Fruit fly (Drosophila melanogaster) whole organism, prepupa: Measurements from ENCODE around the gene Tsp97E.

Source experiments
- Blimp-1 ChIP-seq: fragments of 200-800 bp; sonication (Bioruptor generic); optimal IDR thresholded peaks from 3 replicates; lab custom pipeline; 2017; ENCODE audit warnings: missing biosample characterization, missing genetic modification characterization, mild to moderate bottlenecking, moderate library complexity, missing genetic modification reagents
- CG10631 ChIP-seq: fragments of 200-800 bp; sonication (Bioruptor generic); optimal IDR thresholded peaks from 2 replicates; lab custom pipeline; 2016; ENCODE audit warnings: missing biosample characterization, missing genetic modification characterization
- CG11902 ChIP-seq: fragments of 200-800 bp; sonication (Bioruptor generic); optimal IDR thresholded peaks from 3 replicates; lab custom pipeline; 2016; ENCODE audit warnings: missing biosample characterization, missing genetic modification characterization
- CG16779 ChIP-seq: fragments of 200-800 bp; sonication (Bioruptor generic); optimal IDR thresholded peaks from 3 replicates; lab custom pipeline; 2017; ENCODE audit warnings: missing biosample characterization, mild to moderate bottlenecking, missing genetic modification characterization
- CG3032 ChIP-seq: fragments of 200-800 bp; optimal IDR thresholded peaks from 2 replicates; lab custom pipeline; 2019; ENCODE audit warnings: missing biosample characterization, mild to moderate bottlenecking, missing genetic modification characterization, moderate library complexity
- CG32006 ChIP-seq: fragments of 200-800 bp; sonication (Bioruptor generic); optimal IDR thresholded peaks from 3 replicates; lab custom pipeline; 2017; ENCODE audit warnings: missing biosample characterization, mild to moderate bottlenecking, missing genetic modification characterization
- CG4318 ChIP-seq: fragments of 200-800 bp; sonication (Bioruptor generic); optimal IDR thresholded peaks from 3 replicates; lab custom pipeline; 2017; ENCODE audit warnings: missing biosample characterization, mild to moderate bottlenecking, missing genetic modification characterization
- CG6163 ChIP-seq: fragments of 200-800 bp; sonication (Bioruptor generic); IDR thresholded peaks from 3 replicates; pipeline ENCODE4 v1.3.6; 2022; ENCODE audit warnings: missing biosample characterization, missing genetic modification characterization
- CG6792 ChIP-seq: fragments of 200-800 bp; sonication (Bioruptor generic); optimal IDR thresholded peaks from 3 replicates; lab custom pipeline; 2016; ENCODE audit warnings: missing biosample characterization, missing genetic modification characterization
- CG6854 ChIP-seq: fragments of 200-800 bp; sonication (Bioruptor generic); optimal IDR thresholded peaks from 2 replicates; lab custom pipeline; 2017; ENCODE audit warnings: missing biosample characterization, mild to moderate bottlenecking, missing genetic modification characterization
- CG8119 ChIP-seq: fragments of 200-800 bp; sonication (Bioruptor generic); IDR thresholded peaks from 3 replicates; pipeline ENCODE4 v1.3.6; 2022; ENCODE audit warnings: missing biosample characterization, missing genetic modification characterization
- CG8319 ChIP-seq: fragments of 200-800 bp; sonication (Bioruptor generic); optimal IDR thresholded peaks from 3 replicates; lab custom pipeline; 2016; ENCODE audit warnings: missing biosample characterization, missing genetic modification characterization
- CG8632 ChIP-seq: fragments of 200-800 bp; sonication (Bioruptor generic); optimal IDR thresholded peaks from 3 replicates; lab custom pipeline; 2016; ENCODE audit warnings: missing biosample characterization, missing genetic modification characterization
- CG9139 ChIP-seq: fragments of 200-800 bp; sonication (Bioruptor generic); optimal IDR thresholded peaks from 3 replicates; lab custom pipeline; 2017; ENCODE audit warnings: missing biosample characterization, mild to moderate bottlenecking, missing genetic modification characterization
- Eip75B ChIP-seq: fragments of 200-800 bp; sonication (Bioruptor generic); optimal IDR thresholded peaks from 3 replicates; lab custom pipeline; 2016; ENCODE audit warnings: missing biosample characterization, missing genetic modification characterization
- Eip78C ChIP-seq: fragments of 200-800 bp; sonication (Bioruptor generic); peaks from one replicate; lab custom pipeline; 2016; ENCODE audit warnings: missing biosample characterization, missing genetic modification characterization
- Eip93F ChIP-seq: fragments of 200-800 bp; sonication (Bioruptor generic); optimal IDR thresholded peaks from 2 replicates; lab custom pipeline; 2016; ENCODE audit warnings: missing biosample characterization, mild to moderate bottlenecking, missing genetic modification characterization
- Hr39 ChIP-seq: fragments of 200-800 bp; sonication (Bioruptor generic); optimal IDR thresholded peaks from 2 replicates; lab custom pipeline; 2016; ENCODE audit warnings: missing biosample characterization, missing genetic modification characterization
- Hr4 ChIP-seq: fragments of 200-800 bp; sonication (Bioruptor generic); optimal IDR thresholded peaks from 3 replicates; lab custom pipeline; 2016; ENCODE audit warnings: missing biosample characterization, missing genetic modification characterization
- Lpt ChIP-seq: fragments of 200-800 bp; sonication (Bioruptor generic); optimal IDR thresholded peaks from 3 replicates; lab custom pipeline; 2016; ENCODE audit warnings: missing biosample characterization, missing genetic modification characterization
- Met ChIP-seq: fragments of 200-800 bp; sonication (Bioruptor generic); optimal IDR thresholded peaks from 3 replicates; lab custom pipeline; 2016; ENCODE audit warnings: missing biosample characterization, missing genetic modification characterization
- Smox ChIP-seq: fragments of 200-800 bp; sonication (Bioruptor generic); optimal IDR thresholded peaks from 3 replicates; lab custom pipeline; 2016; ENCODE audit warnings: missing biosample characterization, missing genetic modification characterization
- Sox102F ChIP-seq: fragments of 200-800 bp; sonication (Bioruptor generic); optimal IDR thresholded peaks from 2 replicates; lab custom pipeline; 2016; ENCODE audit warnings: missing biosample characterization, mild to moderate bottlenecking, missing genetic modification characterization
- Sox14 ChIP-seq: fragments of 200-800 bp; sonication (Bioruptor generic); optimal IDR thresholded peaks from 3 replicates; lab custom pipeline; 2016; ENCODE audit warnings: missing biosample characterization, missing genetic modification characterization
- cyc ChIP-seq: fragments of 200-800 bp; sonication (Bioruptor generic); optimal IDR thresholded peaks from 3 replicates; lab custom pipeline; 2016; ENCODE audit warnings: missing biosample characterization, missing genetic modification characterization
- dac ChIP-seq: fragments of 200-800 bp; sonication (Bioruptor generic); optimal IDR thresholded peaks from 2 replicates; lab custom pipeline; 2017; ENCODE audit warnings: missing biosample characterization, mild to moderate bottlenecking, missing genetic modification characterization
- dsx ChIP-seq: fragments of 200-800 bp; optimal IDR thresholded peaks from 3 replicates; lab custom pipeline; 2019; ENCODE audit warnings: missing biosample characterization, mild to moderate bottlenecking, missing genetic modification characterization, moderate library complexity; ENCODE audit not compliant: poor library complexity, severe bottlenecking
- eg ChIP-seq: fragments of 200-800 bp; sonication (Bioruptor generic); IDR thresholded peaks from 3 replicates; pipeline ENCODE4 v1.3.6; 2022; ENCODE audit warnings: missing biosample characterization, missing genetic modification characterization
- fkh ChIP-seq: fragments of 200-800 bp; sonication (Bioruptor generic); optimal IDR thresholded peaks from 3 replicates; lab custom pipeline; 2017; ENCODE audit warnings: missing biosample characterization, mild to moderate bottlenecking, missing genetic modification characterization, moderate library complexity
- net ChIP-seq: fragments of 200-800 bp; sonication (Bioruptor generic); optimal IDR thresholded peaks from 3 replicates; lab custom pipeline; 2016; ENCODE audit warnings: missing biosample characterization, missing genetic modification characterization
- svp ChIP-seq: fragments of 200-800 bp; sonication (Bioruptor generic); peaks from one replicate; lab custom pipeline; 2016; ENCODE audit warnings: missing biosample characterization, missing genetic modification characterization

Gene Tsp97E

DNA sequence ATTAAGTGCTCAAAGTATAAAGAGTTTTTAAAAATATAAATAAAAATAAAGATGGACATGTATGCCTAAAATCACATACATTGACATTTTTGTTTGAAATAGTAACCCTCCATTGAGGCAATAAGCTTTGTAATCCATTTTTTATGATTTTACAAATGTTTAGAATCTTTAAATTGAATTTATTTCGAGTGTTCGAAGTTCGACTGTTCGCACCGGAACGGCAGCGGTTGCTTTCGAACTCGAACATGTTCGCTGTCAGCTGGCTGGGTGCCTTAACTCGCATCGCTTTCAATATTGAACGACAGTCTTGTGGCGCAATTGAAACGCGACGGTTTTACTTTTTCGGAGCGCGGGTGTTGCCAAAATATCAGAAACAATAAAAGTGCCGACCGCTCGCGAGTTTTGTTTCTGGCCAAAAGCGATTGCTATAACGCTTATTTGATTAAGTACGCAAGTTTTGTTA, 49.1 kb downstream of the Tsp97E start, which contains the start of gene CG46339 (continued):
- no peak for TF ChIP-seq CG32006
- no peak for TF ChIP-seq CG3032
- no peak for TF ChIP-seq Eip75B (GFP tag; lab: Kevin White, UChicago)
- no peak for TF ChIP-seq cyc
- no peak for TF ChIP-seq dac (GFP tag; lab: Kevin White, UChicago)
- peak; percentile 3 for TF ChIP-seq Blimp-1 (GFP tag; lab: Kevin White, UChicago)
- TF ChIP-seq CG11902 = no peak
- no peak for TF ChIP-seq CG4318 (GFP tag; lab: Kevin White, UChicago)
- TF ChIP-seq CG8632 = no peak
- no peak for TF ChIP-seq Hr39 (GFP tag; lab: Kevin White, UChicago)
- peak; percentile 17 for TF ChIP-seq CG6792 (GFP tag; lab: Kevin White, UChicago)
- peak; percentile 29 for TF ChIP-seq CG8319 (GFP tag; lab: Kevin White, UChicago)
- peak; percentile 80 for TF ChIP-seq CG6854 (GFP tag; lab: Kevin White, UChicago)
- peak; percentile 53 for TF ChIP-seq Sox102F (GFP tag; lab: Kevin White, UChicago)
- no peak for TF ChIP-seq Met (GFP tag; lab: Kevin White, UChicago)
- TF ChIP-seq fkh (GFP tag; lab: Kevin White, UChicago) = peak; percentile 74
- peak; percentile 31 for TF ChIP-seq CG9139 (GFP tag; lab: Kevin White, UChicago)
- no peak for TF ChIP-seq CG10631 (GFP tag; lab: Kevin White, UChicago)
- TF ChIP-seq eg (GFP tag; lab: Robert Waterston, UW) = peak; percentile 73
- no peak for TF ChIP-seq Eip93F
- TF ChIP-seq Eip78C (GFP tag; lab: Kevin White, UChicago) = peak; percentile 65
- TF ChIP-seq CG6163 = peak; percentile 55; the same call in 2 of the 3 replicates
- peak; percentile 13 for TF ChIP-seq Sox14 (GFP tag; lab: Kevin White, UChicago)
- TF ChIP-seq Lpt (GFP tag; lab: Kevin White, UChicago) = peak; percentile 14

DNA sequence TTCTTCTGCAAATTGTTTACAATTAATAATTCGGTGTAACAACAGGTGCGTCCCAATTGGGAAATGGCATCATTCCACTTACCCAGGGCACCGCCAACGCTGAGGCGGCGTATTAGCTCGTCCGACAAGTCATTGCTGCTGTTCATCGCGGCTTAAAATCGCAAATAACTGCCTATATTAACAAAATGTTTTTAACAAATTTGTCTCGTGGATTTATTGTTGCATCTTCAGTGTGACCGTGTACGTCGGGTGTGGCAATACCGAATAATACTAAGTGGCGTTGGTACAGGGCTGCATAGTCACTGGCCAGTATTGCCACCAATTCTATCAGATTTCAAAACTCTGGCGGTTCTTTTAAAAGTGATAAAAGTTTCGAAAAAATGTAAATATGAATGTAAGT, 52.0 kb downstream of the Tsp97E start, which contains the start of gene Ets97D:
TSS of gene Ets97D (minus strand) at position 272 of the 400 bp plus-strand sequence.
- TF ChIP-seq dsx (GFP tag; lab: Kevin White, UChicago) (peak; percentile 33), net (GFP tag; lab: Kevin White, UChicago) (no peak), Hr4 (no peak), CG6163 (no peak), CG8319 (GFP tag; lab: Kevin White, UChicago) (no peak), CG8119 (GFP tag; lab: Robert Waterston, UW) (no peak), Eip78C (GFP tag; lab: Kevin White, UChicago) (peak; percentile 42), Sox14 (GFP tag; lab: Kevin White, UChicago) (peak; percentile 8), CG16779 (tag; lab: Kevin White, UChicago) (no peak), svp (GFP tag; lab: Kevin White, UChicago) (no peak), CG8632 (no peak), Smox (GFP tag; lab: Kevin White, UChicago) (no peak), CG4318 (GFP tag; lab: Kevin White, UChicago) (no peak), fkh (GFP tag; lab: Kevin White, UChicago) (peak; percentile 83)
